Fruit fly (Drosophila melanogaster) whole organism, embryonic: ENCODE data around the gene Vha16-2.
A peak's percentile ranks its signal among the peaks of the same experiment; 100 is the strongest.

ENCODE experiments used
- Bgb ChIP-seq: fragments of 200-800 bp; sonication (Bioruptor generic); IDR thresholded peaks from 2 replicates; pipeline ENCODE4 v1.3.6; 2022; ENCODE audit warnings: missing biosample characterization, missing genetic modification characterization; ENCODE audit not compliant: partially characterized antibody
- CG11504 ChIP-seq: fragments of 200-800 bp; sonication (Bioruptor generic); optimal IDR thresholded peaks from 3 replicates; lab custom pipeline; 2019; ENCODE audit warnings: missing biosample characterization, mild to moderate bottlenecking, missing genetic modification characterization, moderate library complexity
- CG11695 ChIP-seq: fragments of 200-800 bp; sonication (Bioruptor generic); IDR thresholded peaks from 3 replicates; pipeline ENCODE4 v1.3.6; 2022; ENCODE audit warnings: missing biosample characterization, missing genetic modification characterization
- CG12236 ChIP-seq: fragments of 200-800 bp; sonication (Bioruptor generic); optimal IDR thresholded peaks from 2 replicates; lab custom pipeline; 2016; ENCODE audit warnings: missing biosample characterization, missing genetic modification characterization
- CG13296 ChIP-seq: fragments of 200-800 bp; sonication (Bioruptor generic); optimal IDR thresholded peaks from 3 replicates; lab custom pipeline; 2018; ENCODE audit warnings: missing biosample characterization, mild to moderate bottlenecking, missing genetic modification characterization
- CG13624 ChIP-seq: fragments of 200-800 bp; sonication (Bioruptor generic); optimal IDR thresholded peaks from 2 replicates; lab custom pipeline; 2016; ENCODE audit warnings: missing biosample characterization, missing genetic modification characterization
- CG14710 ChIP-seq: fragments of 200-800 bp; sonication (Bioruptor generic); optimal IDR thresholded peaks from 3 replicates; lab custom pipeline; 2019; ENCODE audit warnings: missing biosample characterization, mild to moderate bottlenecking, missing genetic modification characterization, moderate library complexity
- CG15514 ChIP-seq: fragments of 200-800 bp; sonication (Bioruptor generic); optimal IDR thresholded peaks from 3 replicates; lab custom pipeline; 2017; ENCODE audit warnings: missing biosample characterization, missing genetic modification characterization, mild to moderate bottlenecking, moderate library complexity, missing genetic modification reagents
- CG17359 ChIP-seq: fragments of 200-800 bp; sonication (Bioruptor generic); optimal IDR thresholded peaks from 3 replicates; lab custom pipeline; 2018; ENCODE audit warnings: missing biosample characterization, mild to moderate bottlenecking, missing genetic modification characterization, moderate library complexity
- CG3407 ChIP-seq: fragments of 200-800 bp; sonication (Bioruptor generic); optimal IDR thresholded peaks from 2 replicates; lab custom pipeline; 2018; ENCODE audit warnings: missing biosample characterization, mild to moderate bottlenecking, missing genetic modification characterization
- CG42726 ChIP-seq: fragments of 200-800 bp; sonication (Bioruptor generic); IDR thresholded peaks from 2 replicates; pipeline ENCODE4 v1.3.6; 2022; ENCODE audit warnings: missing biosample characterization, missing genetic modification characterization; ENCODE audit not compliant: partially characterized antibody
- CG6254 ChIP-seq: fragments of 200-800 bp; sonication (Bioruptor generic); optimal IDR thresholded peaks from 3 replicates; lab custom pipeline; 2017; ENCODE audit warnings: mild to moderate bottlenecking, missing biosample characterization, missing genetic modification reagents, missing genetic modification characterization
- CG7987 ChIP-seq: fragments of 200-800 bp; sonication (Bioruptor generic); optimal IDR thresholded peaks from 2 replicates; lab custom pipeline; 2018; ENCODE audit warnings: missing biosample characterization, mild to moderate bottlenecking, missing genetic modification characterization, moderate library complexity
- CTCF ChIP-seq: fragments of 200-800 bp; sonication (Bioruptor generic); optimal IDR thresholded peaks from 2 replicates; lab custom pipeline; 2017; ENCODE audit warnings: missing biosample characterization, mild to moderate bottlenecking, missing genetic modification characterization, moderate library complexity
- D19A ChIP-seq: fragments of 200-800 bp; optimal IDR thresholded peaks from 3 replicates; lab custom pipeline; 2019; ENCODE audit warnings: missing biosample characterization, mild to moderate bottlenecking, missing genetic modification characterization, moderate library complexity
- Dbx ChIP-seq: fragments of 200-800 bp; sonication (Bioruptor generic); IDR thresholded peaks from 3 replicates; pipeline ENCODE4 v1.3.6; 2022; ENCODE audit warnings: missing biosample characterization, missing genetic modification characterization
- Dp ChIP-seq: fragments of 200-800 bp; sonication (Bioruptor generic); optimal IDR thresholded peaks from 2 replicates; lab custom pipeline; 2018; ENCODE audit warnings: missing biosample characterization, mild to moderate bottlenecking, missing genetic modification characterization, moderate library complexity
- E2f2 ChIP-seq: fragments of 200-800 bp; sonication (Bioruptor generic); IDR thresholded peaks from 2 replicates; pipeline ENCODE4 v1.3.6; 2022; ENCODE audit warnings: missing biosample characterization, missing genetic modification characterization
- Eip74EF ChIP-seq, 2 experiments: fragments of 200-800 bp in 1 of 2; fragments of >200 bp in 1 of 2; sonication (Bioruptor generic) in 1 of 2; optimal IDR thresholded peaks; 2 replicates each; lab custom pipeline; 2017 to 2019; ENCODE audit warnings: missing biosample characterization in 2 of 2, missing genetic modification characterization in 2 of 2, mild to moderate bottlenecking in 1 of 2, moderate library complexity in 1 of 2
- Fer1 ChIP-seq: fragments of 200-800 bp; sonication (Bioruptor generic); optimal IDR thresholded peaks from 2 replicates; lab custom pipeline; 2017; ENCODE audit warnings: missing biosample characterization, mild to moderate bottlenecking, missing genetic modification characterization
- H2.0 ChIP-seq: fragments of 200-800 bp; sonication (Bioruptor generic); IDR thresholded peaks from 2 replicates; pipeline ENCODE4 v1.3.6; 2022; ENCODE audit warnings: missing biosample characterization, missing genetic modification characterization
- HLH4C ChIP-seq: fragments of 200-800 bp; sonication (Bioruptor generic); IDR thresholded peaks from 3 replicates; pipeline ENCODE4 v1.3.6; 2022; ENCODE audit warnings: missing biosample characterization, missing genetic modification characterization; ENCODE audit not compliant: partially characterized antibody
- HmgZ ChIP-seq: fragments of 200-800 bp; sonication (Bioruptor generic); optimal IDR thresholded peaks from 2 replicates; lab custom pipeline; 2018; ENCODE audit warnings: missing biosample characterization, mild to moderate bottlenecking, missing genetic modification characterization
- Hmr ChIP-seq: fragments of 200-800 bp; sonication (Bioruptor generic); optimal IDR thresholded peaks from 3 replicates; lab custom pipeline; 2017; ENCODE audit warnings: mild to moderate bottlenecking, missing biosample characterization, missing genetic modification reagents, missing genetic modification characterization
- Lhr ChIP-seq: fragments of 200-800 bp; sonication (Bioruptor generic); optimal IDR thresholded peaks from 3 replicates; lab custom pipeline; 2017; ENCODE audit warnings: mild to moderate bottlenecking, missing biosample characterization, missing genetic modification reagents, missing genetic modification characterization
- Med ChIP-seq: fragments of 200-800 bp; sonication (Bioruptor generic); peaks from one replicate; lab custom pipeline; 2016; ENCODE audit warnings: missing biosample characterization, missing genetic modification characterization, mild to moderate bottlenecking, inconsistent platforms, moderate library complexity
- Nf-YC ChIP-seq: fragments of 200-800 bp; optimal IDR thresholded peaks from 3 replicates; lab custom pipeline; 2019; ENCODE audit warnings: missing biosample characterization, mild to moderate bottlenecking, missing genetic modification characterization, moderate library complexity
- Pdp1 ChIP-seq, 2 experiments: fragments of 200-800 bp; sonication (Bioruptor generic); optimal IDR thresholded peaks; 3 replicates each; lab custom pipeline; 2016; ENCODE audit warnings: missing biosample characterization in 2 of 2, missing genetic modification characterization in 2 of 2, mild to moderate bottlenecking in 1 of 2, moderate library complexity in 1 of 2
- Rfx ChIP-seq: fragments of 200-800 bp; sonication (Bioruptor generic); IDR thresholded peaks from 2 replicates; pipeline ENCODE4 v1.3.6; 2022; ENCODE audit warnings: missing biosample characterization, missing genetic modification characterization
- Scr ChIP-seq: fragments of 200-800 bp; sonication (Bioruptor generic); IDR thresholded peaks from 2 replicates; pipeline ENCODE4 v1.3.6; 2022; ENCODE audit warnings: missing biosample characterization, missing genetic modification characterization; ENCODE audit not compliant: partially characterized antibody
- Xrp1 ChIP-seq: fragments of 200-800 bp; sonication (Bioruptor generic); IDR thresholded peaks from 2 replicates; pipeline ENCODE4 v1.3.6; 2022; ENCODE audit warnings: missing biosample characterization, missing genetic modification characterization
- ato ChIP-seq: fragments of 200-800 bp; sonication (Bioruptor generic); IDR thresholded peaks from 2 replicates; pipeline ENCODE4 v1.3.6; 2022; ENCODE audit warnings: missing biosample characterization, missing genetic modification characterization; ENCODE audit not compliant: partially characterized antibody
- bbx ChIP-seq: fragments of 200-800 bp; sonication (Bioruptor generic); IDR thresholded peaks from 2 replicates; pipeline ENCODE4 v1.3.6; 2022; ENCODE audit warnings: missing biosample characterization, missing genetic modification characterization; ENCODE audit not compliant: partially characterized antibody
- cg ChIP-seq: fragments of 200-800 bp; sonication (Bioruptor generic); optimal IDR thresholded peaks from 3 replicates; lab custom pipeline; 2019; ENCODE audit warnings: missing biosample characterization, mild to moderate bottlenecking, missing genetic modification characterization, moderate library complexity
- chinmo ChIP-seq: fragments of 200-800 bp; sonication (Bioruptor generic); IDR thresholded peaks from 4 replicates; pipeline ENCODE4 v1.3.6; 2022; ENCODE audit warnings: missing biosample characterization, missing genetic modification characterization; ENCODE audit not compliant: partially characterized antibody
- gro ChIP-seq: fragments of 200-800 bp; sonication (Bioruptor generic); optimal IDR thresholded peaks from 2 replicates; lab custom pipeline; 2016; ENCODE audit warnings: missing biosample characterization, missing genetic modification characterization
- inv ChIP-seq: fragments of 200-800 bp; sonication (Bioruptor generic); IDR thresholded peaks from 2 replicates; pipeline ENCODE4 v1.3.6; 2022; ENCODE audit warnings: missing biosample characterization, missing genetic modification characterization; ENCODE audit not compliant: partially characterized antibody
- knrl ChIP-seq: fragments of 200-800 bp; sonication (Bioruptor generic); IDR thresholded peaks from 3 replicates; pipeline ENCODE4 v1.3.6; 2022; ENCODE audit warnings: missing biosample characterization, missing genetic modification characterization; ENCODE audit not compliant: partially characterized antibody
- lola ChIP-seq, 3 experiments: fragments of >200 bp in 2 of 3; fragments of 200-800 bp in 1 of 3; sonication (Bioruptor generic) in 1 of 3; optimal IDR thresholded peaks; 2 replicates each; lab custom pipeline; 2017 to 2019; ENCODE audit warnings: missing biosample characterization in 3 of 3, missing genetic modification characterization in 3 of 3, mild to moderate bottlenecking in 1 of 3, moderate library complexity in 1 of 3
- pita ChIP-seq: fragments of 200-800 bp; sonication (Bioruptor generic); optimal IDR thresholded peaks from 2 replicates; lab custom pipeline; 2017; ENCODE audit warnings: missing biosample characterization, mild to moderate bottlenecking, missing genetic modification characterization
- prd ChIP-seq, 3 experiments: fragments of >200 bp in 2 of 3; fragments of 200-800 bp in 1 of 3; sonication (Bioruptor generic) in 1 of 3; optimal IDR thresholded peaks in 2 of 3; IDR thresholded peaks in 1 of 3; 2 replicates in 2 of 3; 3 replicates in 1 of 3; pipeline versions ENCODE4 v1.3.6 to Lab custom; 2017 to 2022; ENCODE audit warnings: missing biosample characterization in 1 of 3, missing genetic modification characterization in 1 of 3
- pzg ChIP-seq: fragments of 200-800 bp; sonication (Bioruptor generic); optimal IDR thresholded peaks from 3 replicates; lab custom pipeline; 2018; ENCODE audit warnings: missing biosample characterization, mild to moderate bottlenecking, missing genetic modification characterization, moderate library complexity
- sd ChIP-seq: fragments of 200-800 bp; sonication (Bioruptor generic); optimal IDR thresholded peaks from 3 replicates; lab custom pipeline; 2018; ENCODE audit warnings: missing biosample characterization, mild to moderate bottlenecking, missing genetic modification characterization, moderate library complexity
- so ChIP-seq: fragments of 200-800 bp; sonication (Bioruptor generic); IDR thresholded peaks from 3 replicates; pipeline ENCODE4 v1.3.6; 2022; ENCODE audit warnings: missing biosample characterization, missing genetic modification characterization
- stwl ChIP-seq: fragments of 200-800 bp; sonication (Bioruptor generic); optimal IDR thresholded peaks from 3 replicates; lab custom pipeline; 2018; ENCODE audit warnings: missing biosample characterization, mild to moderate bottlenecking, missing genetic modification characterization, moderate library complexity
- vvl ChIP-seq: fragments of 200-800 bp; sonication (Bioruptor generic); IDR thresholded peaks from 2 replicates; pipeline ENCODE4 v1.3.6; 2022; ENCODE audit warnings: missing biosample characterization, missing genetic modification characterization
- zf30C ChIP-seq: fragments of 200-800 bp; sonication (Bioruptor generic); optimal IDR thresholded peaks from 3 replicates; lab custom pipeline; 2018; ENCODE audit warnings: missing biosample characterization, mild to moderate bottlenecking, missing genetic modification characterization

Vha16-2 gene

DNA sequence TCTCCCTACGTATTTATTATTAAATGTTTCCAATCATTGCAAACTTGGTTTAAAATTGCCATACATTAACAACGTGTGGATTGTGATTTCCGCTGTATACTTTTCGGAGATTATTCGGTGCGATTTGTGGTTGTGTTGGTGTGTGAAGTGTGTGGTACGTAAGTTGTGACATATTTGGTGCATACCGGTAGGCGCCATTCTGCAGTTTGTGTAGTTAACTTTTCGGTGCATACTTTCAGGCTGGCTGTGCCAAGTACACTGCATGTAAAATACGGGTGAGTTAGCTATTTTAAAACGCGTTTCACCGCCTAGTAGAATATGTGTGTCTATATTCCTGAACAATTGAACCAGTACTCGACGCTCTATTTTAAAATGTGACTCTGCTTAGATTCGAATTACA lies 48.5 kb downstream of the Vha16-2 start:
- no peak for TF ChIP-seq Eip74EF (GFP tag; optimal IDR thresholded peaks at IDR 0.05; lab: Kevin White, UChicago)
- peak; percentile 15 for TF ChIP-seq gro
- TF ChIP-seq CG7987, result peak; percentile 24
- TF ChIP-seq zf30C, result peak; percentile 49
- TF ChIP-seq CG14710, result peak; percentile 7
- TF ChIP-seq H2.0 (GFP tag; lab: Robert Waterston, UW), result 0 out of 2 replicates have a peak, but pooled peaks have one; percentile 19
- TF ChIP-seq so (GFP tag; lab: Robert Waterston, UW), result peak; percentile 55; the same call in 1 of the 3 replicates
- no peak for TF ChIP-seq Pdp1 (GFP tag; optimal IDR thresholded peaks at IDR 0.05; lab: Kevin White, UChicago)
- TF ChIP-seq D19A, result peak; percentile 50
- 0 out of 2 replicates have a peak, but pooled peaks have one; percentile 13 for TF ChIP-seq ato (GFP tag; lab: Robert Waterston, UW)
- peak; percentile 43; the same call in 1 of the 2 replicates for TF ChIP-seq Rfx (GFP tag; lab: Robert Waterston, UW)
- TF ChIP-seq Fer1, result peak; percentile 11
- TF ChIP-seq inv (GFP tag; lab: Robert Waterston, UW), result peak; percentile 31; the same call in 1 of the 2 replicates
- TF ChIP-seq Med (GFP tag; lab: Kevin White, UChicago), result peak; percentile 61
- TF ChIP-seq HLH4C (GFP tag; lab: Robert Waterston, UW), result peak; percentile 40; the same call in 1 of the 3 replicates
- TF ChIP-seq Lhr (GFP tag; lab: Kevin White, UChicago), result peak; percentile 22
- TF ChIP-seq CG17359 (tag; lab: Kevin White, UChicago), result no peak
- TF ChIP-seq CG12236 (GFP tag; lab: Kevin White, UChicago), result no peak
- peak; percentile 71 for TF ChIP-seq bbx
- peak; percentile 10 for TF ChIP-seq sd (tag; lab: Kevin White, UChicago)
- peak; percentile 80 for TF ChIP-seq CTCF (GFP tag; lab: Kevin White, UChicago)
- TF ChIP-seq lola (GFP tag; optimal IDR thresholded peaks at IDR 0.05; lab: Kevin White, UChicago), result peak in 1 of 3 experiments; percentile 63
- TF ChIP-seq cg, result peak; percentile 92
- peak; percentile 28; the same call in 1 of the 2 replicates for TF ChIP-seq vvl (GFP tag; lab: Robert Waterston, UW)
- TF ChIP-seq Dp, result peak; percentile 19
- TF ChIP-seq Hmr (GFP tag; lab: Kevin White, UChicago), result peak; percentile 12
- TF ChIP-seq E2f2 (GFP tag; lab: Robert Waterston, UW), result peak; percentile 48; the same call in 1 of the 2 replicates
- peak; percentile 78 for TF ChIP-seq CG42726
- TF ChIP-seq Bgb (GFP tag; lab: Robert Waterston, UW), result peak; percentile 78
- TF ChIP-seq CG3407 (GFP tag; lab: Kevin White, UChicago), result no peak
- TF ChIP-seq HmgZ (tag; lab: Kevin White, UChicago), result peak; percentile 74
- no peak for TF ChIP-seq Nf-YC (tag; lab: Kevin White, UChicago)
- peak; percentile 8 for TF ChIP-seq CG13624 (GFP tag; lab: Kevin White, UChicago)
- TF ChIP-seq knrl (GFP tag; lab: Robert Waterston, UW), result peak; percentile 38; the same call in 1 of the 3 replicates
- TF ChIP-seq Xrp1 (GFP tag; lab: Robert Waterston, UW), result 0 out of 2 replicates have a peak, but pooled peaks have one; percentile 11
- TF ChIP-seq CG13296, result no peak
- peak; percentile 26 for TF ChIP-seq pzg
- 0 out of 2 replicates have a peak, but pooled peaks have one; percentile 33 for TF ChIP-seq Scr
- peak; percentile 36 for TF ChIP-seq pita (GFP tag; lab: Kevin White, UChicago)
- TF ChIP-seq Dbx (GFP tag; lab: Robert Waterston, UW), result peak; percentile 58; the same call in 1 of the 3 replicates
- peak; percentile 85; the same call in 3 of the 4 replicates for TF ChIP-seq chinmo (GFP tag; lab: Robert Waterston, UW)
- peak; percentile 98 for TF ChIP-seq CG15514 (GFP tag; lab: Kevin White, UChicago)
- TF ChIP-seq CG6254 (GFP tag; lab: Kevin White, UChicago), result no peak
- TF ChIP-seq prd (optimal IDR thresholded peaks at IDR 0.05; lab: Kevin White, UChicago), result no peak
- TF ChIP-seq prd (GFP tag; IDR thresholded peaks at IDR 0.05; lab: Robert Waterston, UW), result no peak
- TF ChIP-seq CG11504 (tag; lab: Kevin White, UChicago), result no peak
- TF ChIP-seq stwl, result peak; percentile 60
- no peak for TF ChIP-seq CG11695 (GFP tag; lab: Robert Waterston, UW)
